Worm (Caenorhabditis elegans) whole organism, L1 larva: Measurements from ENCODE around the gene abu-1.

ENCODE experiments used
- C16A3.4 ChIP-seq: fragments of 150-350 bp; optimal IDR thresholded peaks from 2 replicates; lab custom pipeline; 2014; ENCODE audit warnings: missing biosample characterization, missing genetic modification characterization
- C34B4.2 ChIP-seq: sonication (generic microtip); optimal IDR thresholded peaks from 2 replicates; lab custom pipeline; 2017; ENCODE audit warnings: mild to moderate bottlenecking, missing genetic modification characterization, missing compliant biosample characterization
- F16B12.6 ChIP-seq: fragments of 150-350 bp; optimal IDR thresholded peaks from 2 replicates; lab custom pipeline; 2014; ENCODE audit warnings: missing biosample characterization, missing genetic modification characterization
- Y116A8C.19 ChIP-seq: sonication (generic microtip); optimal IDR thresholded peaks from 2 replicates; lab custom pipeline; 2016; ENCODE audit warnings: missing compliant biosample characterization, missing genetic modification characterization, borderline replicate concordance
- aha-1 ChIP-seq: fragments of 150-350 bp; optimal IDR thresholded peaks from 2 replicates; lab custom pipeline; 2014; ENCODE audit warnings: missing biosample characterization, missing genetic modification characterization
- alr-1 ChIP-seq: fragments of 200-800 bp; sonication (Bioruptor generic); optimal IDR thresholded peaks from 2 replicates; lab custom pipeline; 2018; ENCODE audit warnings: borderline replicate concordance, mild to moderate bottlenecking, missing genetic modification characterization, missing compliant biosample characterization
- aly-2 ChIP-seq: fragments of 150-350 bp; optimal IDR thresholded peaks from 2 replicates; lab custom pipeline; 2014; ENCODE audit warnings: missing biosample characterization, missing genetic modification characterization
- ama-1 ChIP-seq: fragments of 150-350 bp; optimal IDR thresholded peaks from 2 replicates; lab custom pipeline; 2014
- ceh-63 ChIP-seq: fragments of 200-800 bp; sonication (Bioruptor generic); optimal IDR thresholded peaks from 2 replicates; lab custom pipeline; 2018; ENCODE audit warnings: mild to moderate bottlenecking, missing genetic modification characterization, missing compliant biosample characterization
- ceh-88 ChIP-seq: fragments of 200-800 bp; sonication (Bioruptor generic); IDR thresholded peaks from 2 replicates; pipeline ENCODE4 v1.3.6; 2022; ENCODE audit warnings: missing genetic modification characterization, missing compliant biosample characterization
- ceh-90 ChIP-seq: sonication (generic microtip); optimal IDR thresholded peaks from 2 replicates; lab custom pipeline; 2016; ENCODE audit warnings: missing genetic modification characterization, missing compliant biosample characterization
- efl-1 ChIP-seq, 4 experiments: fragments of 150-350 bp; optimal IDR thresholded peaks in 3 of 4; peaks in 1 of 4; 1 replicate in 1 of 4; 2 replicates in 3 of 4; lab custom pipeline; 2014; ENCODE audit warnings: missing biosample characterization in 2 of 4, missing genetic modification characterization in 2 of 4, missing genetic modification reagents in 2 of 4
- elt-2 ChIP-seq: sonication (generic microtip); optimal IDR thresholded peaks from 2 replicates; lab custom pipeline; 2016; ENCODE audit warnings: missing genetic modification characterization, mild to moderate bottlenecking, inconsistent platforms, missing compliant biosample characterization, missing genetic modification reagents
- ets-5 ChIP-seq: fragments of 200-800 bp; sonication (Bioruptor generic); IDR thresholded peaks from 2 replicates; pipeline ENCODE4 v1.3.6; 2022; ENCODE audit warnings: missing genetic modification characterization, missing compliant biosample characterization
- fkh-10 ChIP-seq: sonication (generic microtip); optimal IDR thresholded peaks from 2 replicates; lab custom pipeline; 2017; ENCODE audit warnings: missing biosample characterization, missing genetic modification reagents, missing genetic modification characterization
- fkh-4 ChIP-seq: sonication (generic microtip); optimal IDR thresholded peaks from 2 replicates; lab custom pipeline; 2016; ENCODE audit warnings: missing compliant biosample characterization, missing genetic modification characterization, borderline replicate concordance
- fkh-8 ChIP-seq: sonication (generic microtip); optimal IDR thresholded peaks from 2 replicates; lab custom pipeline; 2016; ENCODE audit warnings: mild to moderate bottlenecking, missing genetic modification characterization, missing compliant biosample characterization
- fos-1 ChIP-seq: fragments of 150-350 bp; optimal IDR thresholded peaks from 2 replicates; lab custom pipeline; 2014; ENCODE audit warnings: missing biosample characterization, missing genetic modification characterization
- grh-1 ChIP-seq: fragments of 200-800 bp; sonication (Bioruptor generic); IDR thresholded peaks from 2 replicates; pipeline ENCODE4 v1.3.6; 2022; ENCODE audit warnings: missing genetic modification reagents, missing genetic modification characterization, missing compliant biosample characterization
- hlh-17 ChIP-seq: fragments of 200-800 bp; sonication (Bioruptor generic); optimal IDR thresholded peaks from 2 replicates; lab custom pipeline; 2018; ENCODE audit warnings: missing genetic modification characterization, mild to moderate bottlenecking, missing compliant biosample characterization, moderate library complexity, borderline replicate concordance
- hpl-2 ChIP-seq: fragments of 150-350 bp; optimal IDR thresholded peaks from 2 replicates; lab custom pipeline; 2014; ENCODE audit warnings: missing biosample characterization, missing genetic modification reagents, missing genetic modification characterization
- jun-1 ChIP-seq: fragments of 150-350 bp; optimal IDR thresholded peaks from 2 replicates; lab custom pipeline; 2014; ENCODE audit warnings: missing biosample characterization, missing genetic modification reagents, missing genetic modification characterization
- lin-13 ChIP-seq: fragments of 150-350 bp; optimal IDR thresholded peaks from 2 replicates; lab custom pipeline; 2014; ENCODE audit warnings: missing biosample characterization, missing genetic modification reagents, missing genetic modification characterization
- lin-15B ChIP-seq: fragments of 150-350 bp; sonication (generic microtip); optimal IDR thresholded peaks from 3 replicates; lab custom pipeline; 2014; ENCODE audit warnings: missing biosample characterization, missing genetic modification characterization
- lin-35 ChIP-seq, 2 experiments: fragments of 150-350 bp; optimal IDR thresholded peaks; 2 replicates each; lab custom pipeline; 2014; ENCODE audit warnings: missing biosample characterization in 2 of 2, missing genetic modification characterization in 2 of 2, missing genetic modification reagents in 2 of 2
- lin-39 ChIP-seq: fragments of 150-350 bp; optimal IDR thresholded peaks from 2 replicates; lab custom pipeline; 2014; ENCODE audit warnings: missing biosample characterization, missing genetic modification reagents, missing genetic modification characterization
- lsy-2 ChIP-seq, 2 experiments: fragments of 150-350 bp; optimal IDR thresholded peaks; 2 replicates each; lab custom pipeline; 2014; ENCODE audit warnings: missing biosample characterization in 2 of 2, missing genetic modification characterization in 2 of 2
- mab-9 ChIP-seq: fragments of 200-800 bp; sonication (Bioruptor generic); IDR thresholded peaks from 2 replicates; pipeline ENCODE4 v1.3.6; 2022; ENCODE audit warnings: missing genetic modification reagents, missing genetic modification characterization, missing compliant biosample characterization
- mef-2 ChIP-seq: fragments of 150-350 bp; optimal IDR thresholded peaks from 2 replicates; lab custom pipeline; 2014; ENCODE audit warnings: missing biosample characterization, missing genetic modification characterization
- mep-1 ChIP-seq: fragments of 150-350 bp; optimal IDR thresholded peaks from 2 replicates; lab custom pipeline; 2014; ENCODE audit warnings: missing biosample characterization, missing genetic modification characterization
- nhr-12 ChIP-seq: sonication (generic microtip); optimal IDR thresholded peaks from 2 replicates; lab custom pipeline; 2017; ENCODE audit warnings: missing biosample characterization, missing genetic modification characterization
- nhr-20 ChIP-seq: sonication (generic microtip); optimal IDR thresholded peaks from 2 replicates; lab custom pipeline; 2016; ENCODE audit warnings: mild to moderate bottlenecking, missing genetic modification characterization, missing compliant biosample characterization
- nhr-28 ChIP-seq: fragments of 150-350 bp; optimal IDR thresholded peaks from 2 replicates; lab custom pipeline; 2014; ENCODE audit warnings: missing biosample characterization, missing genetic modification characterization
- nhr-47 ChIP-seq: sonication (generic microtip); optimal IDR thresholded peaks from 2 replicates; lab custom pipeline; 2016; ENCODE audit warnings: mild to moderate bottlenecking, missing genetic modification characterization, moderate library complexity, missing compliant biosample characterization
- nhr-71 ChIP-seq: sonication (generic microtip); optimal IDR thresholded peaks from 2 replicates; lab custom pipeline; 2016; ENCODE audit warnings: mild to moderate bottlenecking, missing genetic modification characterization, moderate library complexity, missing compliant biosample characterization
- nhr-77 ChIP-seq: fragments of 150-350 bp; optimal IDR thresholded peaks from 2 replicates; lab custom pipeline; 2014; ENCODE audit warnings: missing biosample characterization, missing genetic modification characterization
- nhr-85 ChIP-seq: sonication (generic microtip); peaks from one replicate; lab custom pipeline; 2016; ENCODE audit warnings: missing genetic modification characterization, inconsistent platforms, missing compliant biosample characterization
- pax-3 ChIP-seq: fragments of 200-800 bp; sonication (Bioruptor generic); optimal IDR thresholded peaks from 2 replicates; lab custom pipeline; 2018; ENCODE audit warnings: mild to moderate bottlenecking, missing genetic modification characterization, moderate library complexity, missing compliant biosample characterization
- pqm-1 ChIP-seq: sonication (generic microtip); optimal IDR thresholded peaks from 3 replicates; lab custom pipeline; 2017; ENCODE audit warnings: missing biosample characterization, missing genetic modification characterization
- rnt-1 ChIP-seq: sonication (generic microtip); optimal IDR thresholded peaks from 2 replicates; lab custom pipeline; 2016; ENCODE audit warnings: mild to moderate bottlenecking, missing genetic modification characterization, moderate library complexity, missing compliant biosample characterization
- skn-1 ChIP-seq: fragments of 150-350 bp; optimal IDR thresholded peaks from 2 replicates; lab custom pipeline; 2014; ENCODE audit warnings: missing biosample characterization, missing genetic modification characterization
- snu-23 ChIP-seq: sonication (generic microtip); optimal IDR thresholded peaks from 2 replicates; lab custom pipeline; 2016; ENCODE audit warnings: missing genetic modification characterization, missing compliant biosample characterization
- sox-4 ChIP-seq: sonication (generic microtip); optimal IDR thresholded peaks from 2 replicates; lab custom pipeline; 2016; ENCODE audit warnings: missing genetic modification characterization, missing compliant biosample characterization
- sptf-1 ChIP-seq: fragments of 150-350 bp; optimal IDR thresholded peaks from 2 replicates; lab custom pipeline; 2014; ENCODE audit warnings: missing biosample characterization, missing genetic modification characterization
- swsn-7 ChIP-seq: sonication (generic microtip); optimal IDR thresholded peaks from 2 replicates; lab custom pipeline; 2016; ENCODE audit warnings: missing genetic modification characterization, missing compliant biosample characterization
- tbx-2 ChIP-seq: sonication (generic microtip); optimal IDR thresholded peaks from 2 replicates; lab custom pipeline; 2016; ENCODE audit warnings: missing genetic modification characterization, missing compliant biosample characterization
- tlp-1 ChIP-seq: fragments of 150-350 bp; optimal IDR thresholded peaks from 2 replicates; lab custom pipeline; 2014; ENCODE audit warnings: missing biosample characterization, missing genetic modification characterization
- unc-130 ChIP-seq: fragments of 150-350 bp; optimal IDR thresholded peaks from 2 replicates; lab custom pipeline; 2017; ENCODE audit warnings: missing biosample characterization, missing genetic modification characterization, inconsistent platforms
- unc-86 ChIP-seq: sonication (generic microtip); optimal IDR thresholded peaks from 2 replicates; lab custom pipeline; 2016; ENCODE audit warnings: missing genetic modification characterization, missing compliant biosample characterization
- zag-1 ChIP-seq: fragments of 150-350 bp; optimal IDR thresholded peaks from 2 replicates; lab custom pipeline; 2014; ENCODE audit warnings: missing biosample characterization, missing genetic modification characterization
- zip-4 ChIP-seq: fragments of 200-800 bp; sonication (Bioruptor generic); optimal IDR thresholded peaks from 2 replicates; lab custom pipeline; 2018; ENCODE audit warnings: mild to moderate bottlenecking, missing genetic modification characterization, moderate library complexity, missing compliant biosample characterization
- ztf-11 ChIP-seq, 2 experiments: sonication (generic microtip); optimal IDR thresholded peaks; 2 replicates each; lab custom pipeline; 2016 to 2017; ENCODE audit warnings: missing genetic modification characterization in 2 of 2, missing biosample characterization in 1 of 2, missing compliant biosample characterization in 1 of 2
- ztf-4 ChIP-seq: fragments of 150-350 bp; optimal IDR thresholded peaks from 2 replicates; lab custom pipeline; 2014; ENCODE audit warnings: missing biosample characterization, missing genetic modification characterization

Gene abu-1

ce11 chrV:10352928-10353427 is 28.6 kb downstream of the abu-1 start, which contains the start of gene nol-56:
Gene nol-56, minus strand, starts transcription at chrV:10352978.
- TF ChIP-seq nhr-77 (tag; lab: Kevin White, UChicago) (peak; percentile 37), zag-1 (tag; lab: Kevin White, UChicago) (no peak), ceh-90 (tag; lab: Kevin White, UChicago) (peak; percentile 75), swsn-7 (tag; lab: Kevin White, UChicago) (peak; percentile 92), aha-1 (tag; lab: Kevin White, UChicago) (no peak), jun-1 (peak; percentile 51), nhr-85 (tag; lab: Kevin White, UChicago) (peak; percentile 87), F16B12.6 (peak; percentile 47), grh-1 (GFP tag; lab: Robert Waterston, UW) (peak; percentile 70), nhr-12 (no peak), ztf-11 (tag; optimal IDR thresholded peaks at IDR 0.05; lab: Kevin White, UChicago) (peak in 1 of 2 experiments; percentile 86), mef-2 (tag; lab: Kevin White, UChicago) (no peak), ceh-88 (GFP tag; lab: Robert Waterston, UW) (no peak; the same call in 1 of the 2 replicates), C34B4.2 (tag; lab: Kevin White, UChicago) (no peak), mep-1 (peak; percentile 97), rnt-1 (tag; lab: Kevin White, UChicago) (peak; percentile 95), mab-9 (GFP tag; lab: Robert Waterston, UW) (peak; percentile 62), nhr-47 (tag; lab: Kevin White, UChicago) (peak; percentile 92), ets-5 (GFP tag; lab: Robert Waterston, UW) (no peak), sox-4 (tag; lab: Kevin White, UChicago) (peak; percentile 85), aly-2 (tag; lab: Kevin White, UChicago) (peak; percentile 45), unc-130 (tag; lab: Kevin White, UChicago) (peak; percentile 85), zip-4 (peak; percentile 47), hpl-2 (GFP tag; lab: Kevin White, UChicago) (peak; percentile 0), hlh-17 (GFP tag; lab: Kevin White, UChicago) (no peak), sptf-1 (tag; lab: Kevin White, UChicago) (no peak), tlp-1 (tag; lab: Kevin White, UChicago) (no peak), nhr-71 (tag; lab: Kevin White, UChicago) (peak; percentile 93), skn-1 (tag; lab: Kevin White, UChicago) (peak; percentile 75), fkh-4 (tag; lab: Kevin White, UChicago) (peak; percentile 43), fkh-10 (GFP tag; lab: Kevin White, UChicago) (no peak), pax-3 (peak; percentile 49), tbx-2 (tag; lab: Kevin White, UChicago) (peak; percentile 89), ceh-63 (GFP tag; lab: Kevin White, UChicago) (no peak), efl-1 (optimal IDR thresholded peaks at IDR 0.05; lab: Kevin White, UChicago) (peak; percentile 87 to 90), efl-1 (GFP tag; optimal IDR thresholded peaks at IDR 0.05 in 1 of 2; lab: Kevin White, UChicago) (peak; percentile 84 to 98), fos-1 (tag; lab: Kevin White, UChicago) (peak; percentile 44), lin-15B (tag; lab: Kevin White, UChicago) (peak; percentile 81), alr-1 (tag; lab: Kevin White, UChicago) (no peak), Y116A8C.19 (tag; lab: Kevin White, UChicago) (peak; percentile 2), snu-23 (GFP tag; lab: Kevin White, UChicago) (peak; percentile 92), unc-86 (tag; lab: Kevin White, UChicago) (peak; percentile 77), pqm-1 (no peak), lin-39 (tag; lab: Kevin White, UChicago) (peak; percentile 51), nhr-20 (tag; lab: Kevin White, UChicago) (peak; percentile 91), C16A3.4 (tag; lab: Kevin White, UChicago) (peak; percentile 87), lin-13 (GFP tag; lab: Kevin White, UChicago) (peak; percentile 81), nhr-28 (no peak), ama-1 (lab: Kevin White, UChicago) (no peak), lin-35 (GFP tag; optimal IDR thresholded peaks at IDR 0.05; lab: Kevin White, UChicago) (peak; percentile 88 to 91), ztf-4 (peak; percentile 42), fkh-8 (tag; lab: Kevin White, UChicago) (peak; percentile 77), lsy-2 (tag; optimal IDR thresholded peaks at IDR 0.05; lab: Kevin White, UChicago) (peak; percentile 87 to 93), elt-2 (peak; percentile 58)
